Fruit fly (Drosophila melanogaster): ENCODE measurements around the gene RhoL.

The RhoL gene

DNA sequence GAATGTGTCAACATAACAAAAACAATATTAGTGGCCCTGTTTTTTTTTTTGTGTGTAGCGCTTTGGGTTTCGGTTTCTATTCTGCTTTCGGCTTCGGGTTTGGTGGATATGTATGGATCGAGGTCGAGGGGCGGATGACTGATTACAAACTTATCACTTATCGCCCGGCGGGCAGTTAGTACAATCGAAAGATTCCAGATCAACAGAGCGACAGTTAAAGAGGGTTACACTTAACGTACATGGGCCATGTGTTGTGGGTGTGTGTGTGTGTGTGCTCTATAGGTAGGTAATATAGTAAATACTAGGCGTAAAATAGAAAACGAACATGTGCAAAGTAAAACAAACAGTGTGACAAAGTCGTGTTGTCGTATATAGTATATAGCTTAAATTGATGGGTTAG is 46.4 kb upstream of the RhoL start:
- TF ChIP-seq C15 (GFP tag; IDR thresholded peaks at IDR 0.05) (no peak), lbe (GFP tag; optimal IDR thresholded peaks at IDR 0.05) (no peak), CG8290 (GFP tag; optimal IDR thresholded peaks at IDR 0.05) (no peak), CG8290 (tag; optimal IDR thresholded peaks at IDR 0.05) (peak in 1 of 2 experiments; percentile 10), gsb-n (tag; optimal IDR thresholded peaks at IDR 0.05) (no peak), CG12769 (tag; optimal IDR thresholded peaks at IDR 0.05) (no peak), Ravus (GFP tag; IDR thresholded peaks at IDR 0.05) (no peak), vvl (GFP tag; IDR thresholded peaks at IDR 0.05) (0 out of 2 replicates have a peak, but pooled peaks have one; percentile 14), mirr (GFP tag; optimal IDR thresholded peaks at IDR 0.05) (peak; percentile 12), mld (GFP tag; IDR thresholded peaks at IDR 0.05; ENCODE audit: partially characterized antibody) (no peak), zen2 (GFP tag; IDR thresholded peaks at IDR 0.05; ENCODE audit: partially characterized antibody) (no peak), dysf (GFP tag; IDR thresholded peaks at IDR 0.05) (no peak), nerfin-1 (tag; optimal IDR thresholded peaks at IDR 0.05) (no peak), az2 (GFP tag; optimal IDR thresholded peaks at IDR 0.05) (no peak), D19A (tag; optimal IDR thresholded peaks at IDR 0.05) (no peak), ftz-f1 (GFP tag; optimal IDR thresholded peaks at IDR 0.05) (peak; percentile 58), CG15011 (GFP tag; optimal IDR thresholded peaks at IDR 0.05) (no peak), jigr1 (GFP tag; IDR thresholded peaks at IDR 0.05) (no peak), dan (GFP tag; IDR thresholded peaks at IDR 0.05) (no peak), br (optimal IDR thresholded peaks at IDR 0.05) (no peak), CG15269 (tag; optimal IDR thresholded peaks at IDR 0.05) (no peak), CG6813 (GFP tag; optimal IDR thresholded peaks at IDR 0.05) (peak; percentile 10), amos (GFP tag; IDR thresholded peaks at IDR 0.05; ENCODE audit: partially characterized antibody) (no peak), ci (GFP tag; IDR thresholded peaks at IDR 0.05) (no peak; the same call in 2 of the 3 replicates), inv (GFP tag; IDR thresholded peaks at IDR 0.05; ENCODE audit: partially characterized antibody) (no peak), CG10979 (tag; optimal IDR thresholded peaks at IDR 0.05) (no peak), bowl (GFP tag; IDR thresholded peaks at IDR 0.05) (no peak), Atf3 (GFP tag; optimal IDR thresholded peaks at IDR 0.05) (no peak), CG1233 (GFP tag; optimal IDR thresholded peaks at IDR 0.05) (no peak), CG4328 (GFP tag; optimal IDR thresholded peaks at IDR 0.05) (no peak), CG10147 (GFP tag; optimal IDR thresholded peaks at IDR 0.05) (no peak), CG15479 (GFP tag; optimal IDR thresholded peaks at IDR 0.05) (peak; percentile 18), CG17612 (GFP tag; IDR thresholded peaks at IDR 0.05) (no peak), CG16863 (GFP tag; optimal IDR thresholded peaks at IDR 0.05) (no peak), HmgZ (tag; optimal IDR thresholded peaks at IDR 0.05) (peak; percentile 32), Six4 (GFP tag; optimal IDR thresholded peaks at IDR 0.05) (no peak), Hey (tag; optimal IDR thresholded peaks at IDR 0.05) (peak; percentile 81), lab (GFP tag; optimal IDR thresholded peaks at IDR 0.05) (no peak), gcm (GFP tag; optimal IDR thresholded peaks at IDR 0.05) (no peak), fd64A (GFP tag; optimal IDR thresholded peaks at IDR 0.05) (no peak), CG12659 (GFP tag; optimal IDR thresholded peaks at IDR 0.05) (no peak), twi (tag; optimal IDR thresholded peaks at IDR 0.05) (peak; percentile 70), CG9609 (GFP tag; optimal IDR thresholded peaks at IDR 0.05) (no peak), otp (GFP tag; IDR thresholded peaks at IDR 0.05) (no peak), cg (GFP tag; optimal IDR thresholded peaks at IDR 0.05) (peak; percentile 40), zf30C (GFP tag; optimal IDR thresholded peaks at IDR 0.05) (peak; percentile 32), CG3847 (GFP tag; IDR thresholded peaks at IDR 0.05) (no peak), Med (GFP tag) (peak; percentile 26), grn (GFP tag; optimal IDR thresholded peaks at IDR 0.05) (peak; percentile 93), NC2α (GFP tag; optimal IDR thresholded peaks at IDR 0.05) (no peak), D19B (GFP tag; optimal IDR thresholded peaks at IDR 0.05) (no peak), kay (GFP tag; optimal IDR thresholded peaks at IDR 0.05) (no peak)
